Fruit fly (Drosophila melanogaster): ENCODE results near the gene CG10510.

The CG10510 gene

dm6 chr3L:21201246-21201896 lies 8.5 kb downstream of the CG10510 start:
- TF ChIP-seq Dif (GFP tag; optimal IDR thresholded peaks at IDR 0.05; ENCODE audit: partially characterized antibody) (no peak), OdsH (GFP tag; optimal IDR thresholded peaks at IDR 0.05) (no peak), Mio (GFP tag; optimal IDR thresholded peaks at IDR 0.05) (no peak), HLH106 (tag; optimal IDR thresholded peaks at IDR 0.05) (no peak), dl (GFP tag; optimal IDR thresholded peaks at IDR 0.05; ENCODE audit: insufficient read depth in 1 of 2, partially characterized antibody in 2 of 2) (no peak), Hnf4 (GFP tag; optimal IDR thresholded peaks at IDR 0.05) (no peak), CG9705 (GFP tag; optimal IDR thresholded peaks at IDR 0.05) (no peak), Vsx2 (GFP tag; optimal IDR thresholded peaks at IDR 0.05; ENCODE audit: partially characterized antibody) (no peak)

dm6 chr3L:21200587-21200986 lies 9.3 kb downstream of the CG10510 start:
- TF ChIP-seq Dif (GFP tag; optimal IDR thresholded peaks at IDR 0.05; ENCODE audit: partially characterized antibody), result peak; percentile 13
- TF ChIP-seq psq (GFP tag; optimal IDR thresholded peaks at IDR 0.05), result no peak

dm6 chr3L:21196563-21196962 lies 13.3 kb downstream of the CG10510 start, which contains the start of the genes Targ3 and park:
Gene Targ3 (plus strand): TSS chr3L:21196831.
Gene park (minus strand): TSS chr3L:21196853.
- peak in 1 of 2 experiments; percentile 29 for TF ChIP-seq foxo (GFP tag; optimal IDR thresholded peaks at IDR 0.05)
- TF ChIP-seq sage (GFP tag; optimal IDR thresholded peaks at IDR 0.05), result no peak
- TF ChIP-seq br (GFP tag; optimal IDR thresholded peaks at IDR 0.05), result peak; percentile 49
- no peak for TF ChIP-seq CG9705 (GFP tag; optimal IDR thresholded peaks at IDR 0.05)
- TF ChIP-seq brk (GFP tag; optimal IDR thresholded peaks at IDR 0.05), result no peak
- TF ChIP-seq rgr (GFP tag; optimal IDR thresholded peaks at IDR 0.05), result peak; percentile 82
- no peak for TF ChIP-seq Vsx2 (GFP tag; optimal IDR thresholded peaks at IDR 0.05; ENCODE audit: partially characterized antibody)
- TF ChIP-seq woc (GFP tag; optimal IDR thresholded peaks at IDR 0.05), result no peak
- TF ChIP-seq Myc (optimal IDR thresholded peaks at IDR 0.05), result peak; percentile 64
- TF ChIP-seq sv (GFP tag; optimal IDR thresholded peaks at IDR 0.05), result peak; percentile 6
- TF ChIP-seq jim (GFP tag; optimal IDR thresholded peaks at IDR 0.05), result no peak
- no peak for TF ChIP-seq pan (optimal IDR thresholded peaks at IDR 0.05)
- no peak for TF ChIP-seq HLH106 (tag; optimal IDR thresholded peaks at IDR 0.05)
- TF ChIP-seq OdsH (GFP tag; optimal IDR thresholded peaks at IDR 0.05), result peak; percentile 68
- TF ChIP-seq CrebA (GFP tag; optimal IDR thresholded peaks at IDR 0.05; ENCODE audit: borderline replicate concordance), result no peak
- no peak for TF ChIP-seq Mio (GFP tag; optimal IDR thresholded peaks at IDR 0.05)
- no peak for TF ChIP-seq fru (GFP tag; optimal IDR thresholded peaks at IDR 0.05)
- peak; percentile 62 for TF ChIP-seq dsf (GFP tag; optimal IDR thresholded peaks at IDR 0.05; ENCODE audit: borderline replicate concordance)
- peak; percentile 36 for TF ChIP-seq GATAd (GFP tag; optimal IDR thresholded peaks at IDR 0.05)
- TF ChIP-seq ey (GFP tag; optimal IDR thresholded peaks at IDR 0.05), result peak; percentile 43
- TF ChIP-seq Jra (GFP tag; optimal IDR thresholded peaks at IDR 0.05), result no peak
- TF ChIP-seq psq (GFP tag; optimal IDR thresholded peaks at IDR 0.05), result peak; percentile 47
- TF ChIP-seq lola (GFP tag; optimal IDR thresholded peaks at IDR 0.05), result no peak
- no peak for TF ChIP-seq Dif (GFP tag; optimal IDR thresholded peaks at IDR 0.05; ENCODE audit: partially characterized antibody)
- TF ChIP-seq Hr83 (GFP tag; optimal IDR thresholded peaks at IDR 0.05; ENCODE audit: poor library complexity, severe bottlenecking), result peak; percentile 58
- peak; percentile 15 for TF ChIP-seq h (GFP tag; optimal IDR thresholded peaks at IDR 0.05)
- TF ChIP-seq Dfd (GFP tag; optimal IDR thresholded peaks at IDR 0.05), result no peak
- no peak for TF ChIP-seq N (GFP tag; optimal IDR thresholded peaks at IDR 0.05)
- no peak for TF ChIP-seq Sp1 (GFP tag; optimal IDR thresholded peaks at IDR 0.05)
- TF ChIP-seq CG32264 (GFP tag; optimal IDR thresholded peaks at IDR 0.05), result no peak
- no peak for TF ChIP-seq Hr78 (GFP tag; optimal IDR thresholded peaks at IDR 0.05)
- TF ChIP-seq Rel (GFP tag; optimal IDR thresholded peaks at IDR 0.05), result no peak
- peak; percentile 38 for TF ChIP-seq Rel (tag; optimal IDR thresholded peaks at IDR 0.05)
- TF ChIP-seq Hnf4 (GFP tag; optimal IDR thresholded peaks at IDR 0.05), result peak; percentile 73
- TF ChIP-seq dmrt93B (GFP tag; optimal IDR thresholded peaks at IDR 0.05), result no peak
- TF ChIP-seq tai (GFP tag; optimal IDR thresholded peaks at IDR 0.05), result no peak

Data from whole organism, wandering third instar larva.